Worm (Caenorhabditis elegans) whole organism, young adult: ENCODE data around the gene Y42H9AR.2.

Experiments
- ama-1 ChIP-seq, 3 experiments: fragments of 150-350 bp in 1 of 3; sonication (generic microtip) in 2 of 3; optimal IDR thresholded peaks; 2 replicates each; lab custom pipeline; 2014 to 2018; ENCODE audit warnings: missing biosample characterization in 2 of 3, missing genetic modification characterization in 2 of 3, missing genetic modification reagents in 2 of 3
- efl-1 ChIP-seq: fragments of 150-350 bp; optimal IDR thresholded peaks from 2 replicates; lab custom pipeline; 2014; ENCODE audit warnings: missing biosample characterization, missing genetic modification reagents, missing genetic modification characterization

ce11 chrIV:8130131-8130611, 30.5 kb downstream of the Y42H9AR.2 start, which contains the start of the genes ndub-11 and moc-3:
- TF ChIP-seq efl-1 (GFP tag; lab: Kevin White, UChicago) (no peak), ama-1 (optimal IDR thresholded peaks at IDR 0.05; lab: Kevin White, UChicago) (no peak), ama-1 (GFP tag; optimal IDR thresholded peaks at IDR 0.05; lab: Kevin White, UChicago) (no peak)
